Worm (Caenorhabditis elegans) whole organism, young adult: ENCODE measurements around the gene R160.14.

Experiments used
- B0019.2 ChIP-seq: fragments of 200-800 bp; sonication (Bioruptor generic); conservative IDR thresholded peaks from 2 replicates; pipeline ENCODE4 v1.3.6; 2022; ENCODE audit warnings: missing genetic modification reagents, missing genetic modification characterization, missing compliant biosample characterization
- C06A6.2 ChIP-seq: fragments of 200-800 bp; sonication (Bioruptor generic); conservative IDR thresholded peaks from 2 replicates; pipeline ENCODE4 v1.3.6; 2022; ENCODE audit warnings: missing genetic modification characterization, missing compliant biosample characterization
- C17E4.6 ChIP-seq: fragments of 200-800 bp; sonication (Bioruptor generic); IDR thresholded peaks from 2 replicates; pipeline ENCODE4 v1.3.6; 2022; ENCODE audit warnings: missing genetic modification reagents, missing genetic modification characterization, missing compliant biosample characterization
- F10E7.11 ChIP-seq: sonication (generic microtip); optimal IDR thresholded peaks from 2 replicates; lab custom pipeline; 2017; ENCODE audit warnings: mild to moderate bottlenecking, missing genetic modification characterization, moderate library complexity, missing compliant biosample characterization
- F23B12.7 ChIP-seq: sonication (generic microtip); optimal IDR thresholded peaks from 2 replicates; lab custom pipeline; 2017; ENCODE audit warnings: missing genetic modification characterization, mild to moderate bottlenecking, missing compliant biosample characterization, antibody characterized with exemption, moderate library complexity; ENCODE audit not compliant: insufficient read depth
- F37B4.10 ChIP-seq: fragments of 200-800 bp; sonication (Bioruptor generic); IDR thresholded peaks from 2 replicates; pipeline ENCODE4 v1.3.6; 2022; ENCODE audit warnings: missing genetic modification characterization, missing compliant biosample characterization
- F39B2.1 ChIP-seq: fragments of 200-800 bp; sonication (Bioruptor generic); IDR thresholded peaks from 2 replicates; pipeline ENCODE4 v1.3.6; 2022; ENCODE audit warnings: missing genetic modification reagents, missing genetic modification characterization, missing compliant biosample characterization
- F49E8.2 ChIP-seq: sonication (generic microtip); optimal IDR thresholded peaks from 3 replicates; lab custom pipeline; 2017; ENCODE audit warnings: missing genetic modification characterization, mild to moderate bottlenecking, missing compliant biosample characterization, antibody characterized with exemption, moderate library complexity; ENCODE audit not compliant: insufficient read depth
- F55B11.4 ChIP-seq: sonication (generic microtip); optimal IDR thresholded peaks from 2 replicates; lab custom pipeline; 2016; ENCODE audit warnings: missing compliant biosample characterization, missing genetic modification characterization, borderline replicate concordance; ENCODE audit not compliant: insufficient read depth
- Y56A3A.18 ChIP-seq: fragments of 200-800 bp; sonication (Bioruptor generic); IDR thresholded peaks from 2 replicates; pipeline ENCODE4 v1.3.6; 2022; ENCODE audit warnings: missing genetic modification reagents, missing genetic modification characterization, missing compliant biosample characterization
- ZK185.1 ChIP-seq: sonication (generic microtip); optimal IDR thresholded peaks from 2 replicates; lab custom pipeline; 2016; ENCODE audit warnings: mild to moderate bottlenecking, missing genetic modification characterization, missing compliant biosample characterization; ENCODE audit not compliant: poor library complexity, severe bottlenecking
- atf-7 ChIP-seq: sonication (generic microtip); optimal IDR thresholded peaks from 2 replicates; lab custom pipeline; 2017; ENCODE audit warnings: mild to moderate bottlenecking, missing genetic modification characterization, missing compliant biosample characterization
- attf-5 ChIP-seq: fragments of 200-800 bp; sonication (Bioruptor generic); optimal IDR thresholded peaks from 2 replicates; lab custom pipeline; 2018; ENCODE audit warnings: mild to moderate bottlenecking, missing genetic modification characterization, missing compliant biosample characterization
- attf-6 ChIP-seq: fragments of 200-800 bp; sonication (Bioruptor generic); IDR thresholded peaks from 2 replicates; pipeline ENCODE4 v1.3.6; 2022; ENCODE audit warnings: missing genetic modification reagents, missing genetic modification characterization, missing compliant biosample characterization
- bed-1 ChIP-seq: fragments of 200-800 bp; sonication (Bioruptor generic); IDR thresholded peaks from 2 replicates; pipeline ENCODE4 v1.3.6; 2022; ENCODE audit warnings: missing genetic modification reagents, missing genetic modification characterization, missing compliant biosample characterization
- bed-2 ChIP-seq: fragments of 200-800 bp; sonication (Bioruptor generic); IDR thresholded peaks from 2 replicates; pipeline ENCODE4 v1.3.6; 2022; ENCODE audit warnings: missing genetic modification reagents, missing genetic modification characterization, missing compliant biosample characterization
- cebp-2 ChIP-seq: fragments of 200-800 bp; sonication (Bioruptor generic); IDR thresholded peaks from 2 replicates; pipeline ENCODE4 v1.3.6; 2022; ENCODE audit warnings: missing genetic modification characterization, missing compliant biosample characterization
- ceh-58 ChIP-seq: fragments of 200-800 bp; sonication (Bioruptor generic); IDR thresholded peaks from 2 replicates; pipeline ENCODE4 v1.3.6; 2022; ENCODE audit warnings: missing genetic modification characterization, missing compliant biosample characterization
- dpff-1 ChIP-seq: sonication (generic microtip); optimal IDR thresholded peaks from 2 replicates; lab custom pipeline; 2017; ENCODE audit warnings: mild to moderate bottlenecking, missing genetic modification characterization, missing compliant biosample characterization
- egl-44 ChIP-seq: fragments of 200-800 bp; sonication (Bioruptor generic); IDR thresholded peaks from 2 replicates; pipeline ENCODE4 v1.3.6; 2022; ENCODE audit warnings: missing genetic modification reagents, missing genetic modification characterization, missing compliant biosample characterization
- ekl-4 ChIP-seq: fragments of 200-800 bp; sonication (Bioruptor generic); IDR thresholded peaks from 2 replicates; pipeline ENCODE4 v1.3.6; 2022; ENCODE audit warnings: missing genetic modification reagents, missing genetic modification characterization, missing compliant biosample characterization
- ets-4 ChIP-seq: fragments of 200-800 bp; sonication (Bioruptor generic); optimal IDR thresholded peaks from 2 replicates; lab custom pipeline; 2018; ENCODE audit warnings: mild to moderate bottlenecking, missing genetic modification characterization, missing compliant biosample characterization
- him-1 ChIP-seq: sonication (generic microtip); optimal IDR thresholded peaks from 2 replicates; lab custom pipeline; 2016; ENCODE audit warnings: missing genotype, missing genetic modification reagents, missing genetic modification characterization, missing compliant biosample characterization
- hlh-26 ChIP-seq: fragments of 200-800 bp; sonication (Bioruptor generic); conservative IDR thresholded peaks from 2 replicates; pipeline ENCODE4 v1.3.6; 2022; ENCODE audit warnings: missing genetic modification reagents, missing genetic modification characterization, missing compliant biosample characterization
- hmg-1.2 ChIP-seq: fragments of 200-800 bp; sonication (Bioruptor generic); IDR thresholded peaks from 2 replicates; pipeline ENCODE4 v1.3.6; 2022; ENCODE audit warnings: missing genetic modification reagents, missing genetic modification characterization, missing compliant biosample characterization
- hmg-20 ChIP-seq: fragments of 200-800 bp; sonication (Bioruptor generic); IDR thresholded peaks from 2 replicates; pipeline ENCODE4 v1.3.6; 2022; ENCODE audit warnings: missing genetic modification reagents, missing genetic modification characterization, missing compliant biosample characterization
- lin-26 ChIP-seq: fragments of 200-800 bp; sonication (Bioruptor generic); IDR thresholded peaks from 2 replicates; pipeline ENCODE4 v1.3.6; 2022; ENCODE audit warnings: missing genetic modification reagents, missing genetic modification characterization, missing compliant biosample characterization
- lin-40 ChIP-seq: sonication (generic microtip); optimal IDR thresholded peaks from 2 replicates; lab custom pipeline; 2016; ENCODE audit warnings: missing genetic modification characterization, mild to moderate bottlenecking, missing compliant biosample characterization, missing genotype, missing genetic modification reagents
- lsl-1 ChIP-seq: fragments of 200-800 bp; sonication (Bioruptor generic); optimal IDR thresholded peaks from 2 replicates; lab custom pipeline; 2018; ENCODE audit warnings: mild to moderate bottlenecking, missing genetic modification characterization, moderate library complexity, missing compliant biosample characterization
- madf-3 ChIP-seq: fragments of 200-800 bp; sonication (Bioruptor generic); IDR thresholded peaks from 2 replicates; pipeline ENCODE4 v1.3.6; 2022; ENCODE audit warnings: missing genetic modification reagents, missing genetic modification characterization, missing compliant biosample characterization
- mes-4 ChIP-seq: sonication (generic microtip); optimal IDR thresholded peaks from 2 replicates; lab custom pipeline; 2016; ENCODE audit warnings: missing genotype, missing genetic modification characterization, missing compliant biosample characterization
- nfya-1 ChIP-seq: sonication (generic microtip); optimal IDR thresholded peaks from 2 replicates; lab custom pipeline; 2017; ENCODE audit warnings: antibody characterized with exemption, missing compliant biosample characterization, missing genetic modification characterization, borderline replicate concordance; ENCODE audit not compliant: insufficient read depth
- nhr-120 ChIP-seq: fragments of 200-800 bp; sonication (Bioruptor generic); IDR thresholded peaks from 2 replicates; pipeline ENCODE4 v1.3.6; 2022; ENCODE audit warnings: missing genetic modification characterization, missing compliant biosample characterization
- nhr-80 ChIP-seq: sonication (generic microtip); optimal IDR thresholded peaks from 2 replicates; lab custom pipeline; 2016; ENCODE audit warnings: missing genetic modification characterization, missing compliant biosample characterization
- nhr-90 ChIP-seq: sonication (generic microtip); optimal IDR thresholded peaks from 2 replicates; lab custom pipeline; 2016; ENCODE audit warnings: missing genotype, mild to moderate bottlenecking, missing genetic modification characterization, missing compliant biosample characterization
- pha-4 ChIP-seq: fragments of 150-350 bp; sonication (generic microtip); optimal IDR thresholded peaks from 2 replicates; lab custom pipeline; 2014; ENCODE audit warnings: missing biosample characterization, missing genetic modification reagents, missing genetic modification characterization
- sdz-38 ChIP-seq: sonication (generic microtip); optimal IDR thresholded peaks from 2 replicates; lab custom pipeline; 2016; ENCODE audit warnings: missing genotype, missing genetic modification characterization, missing compliant biosample characterization
- sea-2 ChIP-seq: fragments of 200-800 bp; sonication (Bioruptor generic); IDR thresholded peaks from 2 replicates; pipeline ENCODE4 v1.3.6; 2022; ENCODE audit warnings: missing genetic modification characterization, missing compliant biosample characterization
- snpc-3.4 ChIP-seq: sonication (generic microtip); optimal IDR thresholded peaks from 2 replicates; lab custom pipeline; 2017; ENCODE audit warnings: missing genetic modification characterization, mild to moderate bottlenecking, missing compliant biosample characterization, antibody characterized with exemption, moderate library complexity, missing genotype, missing genetic modification reagents
- tbp1 ChIP-seq: fragments of 200-800 bp; sonication (Bioruptor generic); optimal IDR thresholded peaks from 2 replicates; lab custom pipeline; 2018; ENCODE audit warnings: mild to moderate bottlenecking, missing genetic modification characterization, missing compliant biosample characterization
- tbx-9 ChIP-seq: sonication (generic microtip); optimal IDR thresholded peaks from 2 replicates; lab custom pipeline; 2016; ENCODE audit warnings: borderline replicate concordance, missing genetic modification characterization, inconsistent platforms, missing compliant biosample characterization
- unc-130 ChIP-seq: sonication (generic microtip); optimal IDR thresholded peaks from 2 replicates; lab custom pipeline; 2016; ENCODE audit warnings: missing genetic modification reagents, missing genetic modification characterization, missing compliant biosample characterization
- unc-62 ChIP-seq: fragments of 150-350 bp; optimal IDR thresholded peaks from 2 replicates; lab custom pipeline; 2014; ENCODE audit warnings: missing biosample characterization, missing genetic modification reagents, missing genetic modification characterization
- zim-3 ChIP-seq: sonication (generic microtip); optimal IDR thresholded peaks from 2 replicates; lab custom pipeline; 2017; ENCODE audit warnings: mild to moderate bottlenecking, missing genetic modification characterization, moderate library complexity, missing compliant biosample characterization
- ztf-18 ChIP-seq: sonication (generic microtip); optimal IDR thresholded peaks from 2 replicates; lab custom pipeline; 2016; ENCODE audit warnings: missing genotype, mild to moderate bottlenecking, missing genetic modification characterization, missing compliant biosample characterization
- ztf-22 ChIP-seq: fragments of 200-800 bp; sonication (Bioruptor generic); optimal IDR thresholded peaks from 2 replicates; lab custom pipeline; 2018; ENCODE audit warnings: mild to moderate bottlenecking, missing genetic modification characterization, moderate library complexity, missing compliant biosample characterization
- ztf-25 ChIP-seq: fragments of 200-800 bp; sonication (Bioruptor generic); IDR thresholded peaks from 2 replicates; pipeline ENCODE4 v1.3.6; 2022; ENCODE audit warnings: missing genetic modification reagents, missing genetic modification characterization, missing compliant biosample characterization
- ztf-28 ChIP-seq: fragments of 200-800 bp; sonication (Bioruptor generic); IDR thresholded peaks from 2 replicates; pipeline ENCODE4 v1.3.6; 2022; ENCODE audit warnings: missing genetic modification reagents, missing genetic modification characterization, missing compliant biosample characterization
- ztf-6 ChIP-seq: fragments of 200-800 bp; sonication (Bioruptor generic); IDR thresholded peaks from 2 replicates; pipeline ENCODE4 v1.3.6; 2022; ENCODE audit warnings: missing genetic modification reagents, missing genetic modification characterization, missing compliant biosample characterization

R160.14 gene

ce11 chrX:4388834-4389409 is 17.0 kb upstream of the R160.14 start, which contains the start of gene dpy-23:
dpy-23 (plus strand) TSS chrX:4389359.
- TF ChIP-seq ztf-18 (tag; lab: Kevin White, UChicago), result peak; percentile 19
- no peak for TF ChIP-seq snpc-3.4 (tag; lab: Kevin White, UChicago)
- no peak for TF ChIP-seq lsl-1 (GFP tag; lab: Kevin White, UChicago)
- TF ChIP-seq C06A6.2, result peak; percentile 77
- no peak for TF ChIP-seq ztf-25 (GFP tag; lab: Robert Waterston, UW)
- TF ChIP-seq ZK185.1 (tag; lab: Kevin White, UChicago), result peak; percentile 81
- peak; percentile 85 for TF ChIP-seq madf-3 (GFP tag; lab: Robert Waterston, UW)
- no peak for TF ChIP-seq ztf-6 (GFP tag; lab: Robert Waterston, UW)
- TF ChIP-seq F10E7.11, result no peak
- TF ChIP-seq attf-6, result no peak
- TF ChIP-seq cebp-2 (GFP tag; lab: Robert Waterston, UW), result no peak
- no peak for TF ChIP-seq F55B11.4
- peak; percentile 80; the same call in 1 of the 2 replicates for TF ChIP-seq bed-2 (GFP tag; lab: Robert Waterston, UW)
- peak; percentile 70 for TF ChIP-seq F23B12.7 (tag; lab: Kevin White, UChicago)
- peak; percentile 98 for TF ChIP-seq hmg-1.2 (GFP tag; lab: Robert Waterston, UW)
- TF ChIP-seq unc-62, result no peak
- TF ChIP-seq ztf-28 (GFP tag; lab: Robert Waterston, UW), result no peak
- TF ChIP-seq ztf-22, result no peak
- TF ChIP-seq F37B4.10 (GFP tag; lab: Robert Waterston, UW), result no peak
- TF ChIP-seq nhr-90 (tag; lab: Kevin White, UChicago), result peak; percentile 2
- TF ChIP-seq dpff-1 (tag; lab: Kevin White, UChicago), result no peak
- no peak for TF ChIP-seq F49E8.2 (tag; lab: Kevin White, UChicago)
- TF ChIP-seq ekl-4, result peak; percentile 55
- TF ChIP-seq hlh-26 (GFP tag; lab: Robert Waterston, UW), result no peak
- TF ChIP-seq nhr-80 (tag; lab: Kevin White, UChicago), result peak; percentile 87
- TF ChIP-seq F39B2.1 (GFP tag; lab: Robert Waterston, UW), result no peak
- TF ChIP-seq ets-4 (GFP tag; lab: Kevin White, UChicago), result peak; percentile 64
- TF ChIP-seq C17E4.6, result no peak
- TF ChIP-seq nfya-1 (tag; lab: Kevin White, UChicago), result no peak
- peak; percentile 72 for TF ChIP-seq atf-7
- no peak for TF ChIP-seq hmg-20 (GFP tag; lab: Robert Waterston, UW)
- TF ChIP-seq B0019.2 (GFP tag; lab: Robert Waterston, UW), result no peak
- no peak for TF ChIP-seq sdz-38 (tag; lab: Kevin White, UChicago)
- TF ChIP-seq tbx-9, result no peak
- no peak for TF ChIP-seq bed-1 (GFP tag; lab: Robert Waterston, UW)
- peak; percentile 93 for TF ChIP-seq attf-5 (GFP tag; lab: Kevin White, UChicago)
- TF ChIP-seq Y56A3A.18 (GFP tag; lab: Robert Waterston, UW), result no peak
- TF ChIP-seq lin-26 (GFP tag; lab: Robert Waterston, UW), result peak; percentile 76; the same call in 1 of the 2 replicates
- TF ChIP-seq nhr-120 (GFP tag; lab: Robert Waterston, UW), result no peak
- peak; percentile 49 for TF ChIP-seq tbp1 (GFP tag; lab: Kevin White, UChicago)
- no peak for TF ChIP-seq ceh-58
- no peak for TF ChIP-seq egl-44 (GFP tag; lab: Robert Waterston, UW)
- TF ChIP-seq sea-2 (GFP tag; lab: Robert Waterston, UW), result no peak
- TF ChIP-seq him-1 (tag; lab: Kevin White, UChicago), result no peak
- no peak for TF ChIP-seq mes-4
- TF ChIP-seq pha-4 (tag; lab: Kevin White, UChicago), result peak; percentile 33
- peak; percentile 89 for TF ChIP-seq lin-40 (tag; lab: Kevin White, UChicago)
- no peak for TF ChIP-seq zim-3 (tag; lab: Kevin White, UChicago)
- TF ChIP-seq unc-130 (GFP tag; lab: Kevin White, UChicago), result no peak
